Worm (Caenorhabditis elegans): Measurements from ENCODE around the gene npr-15.

Gene npr-15

ce11 chrIII:3652964-3653363, 41.5 kb downstream of the npr-15 start:
- TF ChIP-seq nhr-85 (tag) (peak; percentile 11), unc-62 (GFP tag; optimal IDR thresholded peaks at IDR 0.05) (no peak)

DNA sequence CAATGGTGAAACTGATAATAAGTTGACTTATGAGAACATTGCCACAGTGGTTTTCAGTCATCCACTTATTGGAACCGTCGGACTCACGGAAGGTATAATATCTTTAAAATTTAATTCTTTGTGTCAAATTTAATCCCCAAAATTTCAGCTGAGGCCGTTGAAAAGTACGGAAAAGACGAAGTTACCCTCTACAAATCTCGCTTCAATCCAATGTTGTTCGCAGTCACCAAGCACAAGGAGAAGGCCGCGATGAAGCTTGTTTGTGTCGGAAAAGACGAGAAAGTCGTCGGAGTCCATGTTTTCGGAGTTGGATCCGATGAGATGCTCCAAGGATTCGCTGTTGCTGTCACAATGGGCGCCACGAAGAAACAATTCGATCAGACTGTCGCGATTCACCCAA, 42.0 kb downstream of the npr-15 start:
- TF ChIP-seq unc-62 (GFP tag; optimal IDR thresholded peaks at IDR 0.05), result no peak
- no peak for TF ChIP-seq swsn-7 (tag; optimal IDR thresholded peaks at IDR 0.05)
- TF ChIP-seq hlh-4 (tag; optimal IDR thresholded peaks at IDR 0.05), result no peak

- TF ChIP-seq unc-86 (tag; optimal IDR thresholded peaks at IDR 0.05) (peak; percentile 17), grh-1 (GFP tag; IDR thresholded peaks at IDR 0.05) (no peak), elt-3 (tag; optimal IDR thresholded peaks at IDR 0.05) (no peak), nhr-77 (tag; optimal IDR thresholded peaks at IDR 0.05) (no peak), skn-1 (tag; optimal IDR thresholded peaks at IDR 0.05) (peak; percentile 53), nhr-12 (tag; optimal IDR thresholded peaks at IDR 0.05) (no peak), nhr-11 (tag; optimal IDR thresholded peaks at IDR 0.05) (peak; percentile 8), dpl-1 (GFP tag; optimal IDR thresholded peaks at IDR 0.05) (peak; percentile 83 to 90 (median 85)), egl-27 (tag; optimal IDR thresholded peaks at IDR 0.05) (no peak), mdl-1 (tag; optimal IDR thresholded peaks at IDR 0.05) (peak in 1 of 2 experiments; percentile 33), xbp-1 (tag; optimal IDR thresholded peaks at IDR 0.05) (peak; percentile 73), zag-1 (tag; optimal IDR thresholded peaks at IDR 0.05) (no peak), pag-3 (tag; optimal IDR thresholded peaks at IDR 0.05; ENCODE audit: borderline replicate concordance, insufficient read depth) (no peak), aly-2 (tag; optimal IDR thresholded peaks at IDR 0.05) (no peak), fkh-4 (tag; optimal IDR thresholded peaks at IDR 0.05; ENCODE audit: borderline replicate concordance) (no peak), snpc-4 (tag; optimal IDR thresholded peaks at IDR 0.05) (peak; percentile 50), ceh-63 (GFP tag; optimal IDR thresholded peaks at IDR 0.05) (no peak), efl-1 (optimal IDR thresholded peaks at IDR 0.05) (peak; percentile 88 to 89), efl-1 (GFP tag; optimal IDR thresholded peaks at IDR 0.05 in 1 of 2) (peak; percentile 86 to 98), snu-23 (GFP tag; optimal IDR thresholded peaks at IDR 0.05) (peak; percentile 59), hlh-4 (tag; optimal IDR thresholded peaks at IDR 0.05) (no peak), sptf-1 (tag; optimal IDR thresholded peaks at IDR 0.05) (no peak), sup-37 (GFP tag; optimal IDR thresholded peaks at IDR 0.05) (no peak), nhr-28 (tag; optimal IDR thresholded peaks at IDR 0.05) (no peak), efl-3 (GFP tag; optimal IDR thresholded peaks at IDR 0.05) (no peak), vab-15 (tag; optimal IDR thresholded peaks at IDR 0.05) (peak; percentile 39), C04F5.9 (tag; optimal IDR thresholded peaks at IDR 0.05) (no peak), nhr-20 (tag; optimal IDR thresholded peaks at IDR 0.05) (peak; percentile 33), alr-1 (tag; optimal IDR thresholded peaks at IDR 0.05; ENCODE audit: borderline replicate concordance) (no peak), F16B12.6 (tag; optimal IDR thresholded peaks at IDR 0.05) (peak; percentile 2), lsy-2 (tag; optimal IDR thresholded peaks at IDR 0.05) (peak; percentile 67 to 77), dsc-1 (tag; optimal IDR thresholded peaks at IDR 0.05) (peak; percentile 67), nhr-85 (tag) (no peak), hlh-17 (GFP tag; optimal IDR thresholded peaks at IDR 0.05; ENCODE audit: borderline replicate concordance) (no peak), nhr-47 (tag; optimal IDR thresholded peaks at IDR 0.05) (peak; percentile 68), mep-1 (tag; optimal IDR thresholded peaks at IDR 0.05) (no peak), ceh-8 (GFP tag; optimal IDR thresholded peaks at IDR 0.05) (no peak), nhr-19 (GFP tag; conservative IDR thresholded peaks at IDR 0.05) (peak; percentile 62), lin-39 (tag; optimal IDR thresholded peaks at IDR 0.05) (peak; percentile 54), pqm-1 (tag; optimal IDR thresholded peaks at IDR 0.05) (no peak), C16A3.4 (tag; optimal IDR thresholded peaks at IDR 0.05) (peak; percentile 48), irx-1 (tag; optimal IDR thresholded peaks at IDR 0.05) (peak; percentile 63), ztf-4 (tag; optimal IDR thresholded peaks at IDR 0.05) (no peak), lir-3 (tag; optimal IDR thresholded peaks at IDR 0.05; ENCODE audit: poor library complexity) (no peak), tbx-2 (tag; optimal IDR thresholded peaks at IDR 0.05) (peak; percentile 40), tlp-1 (tag; optimal IDR thresholded peaks at IDR 0.05) (no peak)
Measured at ce11 chrIII:3650677-3651315, 43.7 kb downstream of the npr-15 start, which contains the start of the genes madf-8 and gsr-1. Gene madf-8 (minus strand): TSS chrIII:3650832. Gene gsr-1 (plus strand): TSS chrIII:3650907.

Data from whole organism, L1 larva.